Fruit fly (Drosophila melanogaster) whole organism, prepupa: ENCODE results near the gene Rbp.

ENCODE experiments used
- Blimp-1 ChIP-seq: fragments of 200-800 bp; sonication (Bioruptor generic); optimal IDR thresholded peaks from 3 replicates; lab custom pipeline; 2017; ENCODE audit warnings: missing biosample characterization, missing genetic modification characterization, mild to moderate bottlenecking, moderate library complexity, missing genetic modification reagents
- CG10631 ChIP-seq: fragments of 200-800 bp; sonication (Bioruptor generic); optimal IDR thresholded peaks from 2 replicates; lab custom pipeline; 2016; ENCODE audit warnings: missing biosample characterization, missing genetic modification characterization
- CG10669 ChIP-seq: fragments of 200-800 bp; sonication (Bioruptor generic); optimal IDR thresholded peaks from 3 replicates; lab custom pipeline; 2018; ENCODE audit warnings: missing biosample characterization, mild to moderate bottlenecking, missing genetic modification characterization, moderate library complexity
- CG11294 ChIP-seq: fragments of 200-800 bp; sonication (Bioruptor generic); IDR thresholded peaks from 2 replicates; pipeline ENCODE4 v1.3.6; 2022; ENCODE audit warnings: missing biosample characterization, missing genetic modification characterization
- CG11902 ChIP-seq: fragments of 200-800 bp; sonication (Bioruptor generic); optimal IDR thresholded peaks from 3 replicates; lab custom pipeline; 2016; ENCODE audit warnings: missing biosample characterization, missing genetic modification characterization
- CG1621 ChIP-seq: fragments of 200-800 bp; sonication (Bioruptor generic); optimal IDR thresholded peaks from 3 replicates; lab custom pipeline; 2018; ENCODE audit warnings: missing biosample characterization, mild to moderate bottlenecking, missing genetic modification characterization
- CG16779 ChIP-seq: fragments of 200-800 bp; sonication (Bioruptor generic); optimal IDR thresholded peaks from 3 replicates; lab custom pipeline; 2017; ENCODE audit warnings: missing biosample characterization, mild to moderate bottlenecking, missing genetic modification characterization
- CG3032 ChIP-seq: fragments of 200-800 bp; optimal IDR thresholded peaks from 2 replicates; lab custom pipeline; 2019; ENCODE audit warnings: missing biosample characterization, mild to moderate bottlenecking, missing genetic modification characterization, moderate library complexity
- CG31627 ChIP-seq: fragments of 200-800 bp; sonication (Bioruptor generic); optimal IDR thresholded peaks from 3 replicates; lab custom pipeline; 2016; ENCODE audit warnings: missing biosample characterization, missing genetic modification characterization
- CG32006 ChIP-seq: fragments of 200-800 bp; sonication (Bioruptor generic); optimal IDR thresholded peaks from 3 replicates; lab custom pipeline; 2017; ENCODE audit warnings: missing biosample characterization, mild to moderate bottlenecking, missing genetic modification characterization
- CG34406 ChIP-seq: fragments of 200-800 bp; sonication (Bioruptor generic); optimal IDR thresholded peaks from 3 replicates; lab custom pipeline; 2016; ENCODE audit warnings: missing biosample characterization, missing genetic modification characterization
- CG6163 ChIP-seq: fragments of 200-800 bp; sonication (Bioruptor generic); IDR thresholded peaks from 3 replicates; pipeline ENCODE4 v1.3.6; 2022; ENCODE audit warnings: missing biosample characterization, missing genetic modification characterization
- CG6792 ChIP-seq: fragments of 200-800 bp; sonication (Bioruptor generic); optimal IDR thresholded peaks from 3 replicates; lab custom pipeline; 2016; ENCODE audit warnings: missing biosample characterization, missing genetic modification characterization
- CG6854 ChIP-seq: fragments of 200-800 bp; sonication (Bioruptor generic); optimal IDR thresholded peaks from 2 replicates; lab custom pipeline; 2017; ENCODE audit warnings: missing biosample characterization, mild to moderate bottlenecking, missing genetic modification characterization
- CG8119 ChIP-seq: fragments of 200-800 bp; sonication (Bioruptor generic); IDR thresholded peaks from 3 replicates; pipeline ENCODE4 v1.3.6; 2022; ENCODE audit warnings: missing biosample characterization, missing genetic modification characterization
- CG8632 ChIP-seq: fragments of 200-800 bp; sonication (Bioruptor generic); optimal IDR thresholded peaks from 3 replicates; lab custom pipeline; 2016; ENCODE audit warnings: missing biosample characterization, missing genetic modification characterization
- Eip75B ChIP-seq: fragments of 200-800 bp; sonication (Bioruptor generic); optimal IDR thresholded peaks from 3 replicates; lab custom pipeline; 2016; ENCODE audit warnings: missing biosample characterization, missing genetic modification characterization
- Eip93F ChIP-seq: fragments of 200-800 bp; sonication (Bioruptor generic); optimal IDR thresholded peaks from 2 replicates; lab custom pipeline; 2016; ENCODE audit warnings: missing biosample characterization, mild to moderate bottlenecking, missing genetic modification characterization
- Ets21C ChIP-seq: fragments of 200-800 bp; sonication (Bioruptor generic); optimal IDR thresholded peaks from 3 replicates; lab custom pipeline; 2016; ENCODE audit warnings: missing biosample characterization, missing genetic modification characterization
- Hr4 ChIP-seq: fragments of 200-800 bp; sonication (Bioruptor generic); optimal IDR thresholded peaks from 3 replicates; lab custom pipeline; 2016; ENCODE audit warnings: missing biosample characterization, missing genetic modification characterization
- Lpt ChIP-seq: fragments of 200-800 bp; sonication (Bioruptor generic); optimal IDR thresholded peaks from 3 replicates; lab custom pipeline; 2016; ENCODE audit warnings: missing biosample characterization, missing genetic modification characterization
- Met ChIP-seq: fragments of 200-800 bp; sonication (Bioruptor generic); optimal IDR thresholded peaks from 3 replicates; lab custom pipeline; 2016; ENCODE audit warnings: missing biosample characterization, missing genetic modification characterization
- OdsH ChIP-seq: fragments of 200-800 bp; sonication (Bioruptor generic); optimal IDR thresholded peaks from 3 replicates; lab custom pipeline; 2016; ENCODE audit warnings: missing biosample characterization, missing genetic modification characterization
- Smox ChIP-seq: fragments of 200-800 bp; sonication (Bioruptor generic); optimal IDR thresholded peaks from 3 replicates; lab custom pipeline; 2016; ENCODE audit warnings: missing biosample characterization, missing genetic modification characterization
- Sox102F ChIP-seq: fragments of 200-800 bp; sonication (Bioruptor generic); optimal IDR thresholded peaks from 2 replicates; lab custom pipeline; 2016; ENCODE audit warnings: missing biosample characterization, mild to moderate bottlenecking, missing genetic modification characterization
- Sox15 ChIP-seq: fragments of 200-800 bp; sonication (Bioruptor generic); optimal IDR thresholded peaks from 3 replicates; lab custom pipeline; 2016; ENCODE audit warnings: missing biosample characterization, missing genetic modification characterization
- achi ChIP-seq: fragments of 200-800 bp; sonication (Bioruptor generic); optimal IDR thresholded peaks from 3 replicates; lab custom pipeline; 2016; ENCODE audit warnings: missing biosample characterization, missing genetic modification characterization
- acj6 ChIP-seq: fragments of 200-800 bp; sonication (Bioruptor generic); optimal IDR thresholded peaks from 3 replicates; lab custom pipeline; 2016; ENCODE audit warnings: missing biosample characterization, missing genetic modification characterization
- cyc ChIP-seq: fragments of 200-800 bp; sonication (Bioruptor generic); optimal IDR thresholded peaks from 3 replicates; lab custom pipeline; 2016; ENCODE audit warnings: missing biosample characterization, missing genetic modification characterization
- dac ChIP-seq: fragments of 200-800 bp; sonication (Bioruptor generic); optimal IDR thresholded peaks from 2 replicates; lab custom pipeline; 2017; ENCODE audit warnings: missing biosample characterization, mild to moderate bottlenecking, missing genetic modification characterization
- esn ChIP-seq: fragments of 200-800 bp; sonication (Bioruptor generic); optimal IDR thresholded peaks from 2 replicates; lab custom pipeline; 2016; ENCODE audit warnings: missing biosample characterization, mild to moderate bottlenecking, missing genetic modification characterization, moderate library complexity
- fd59A ChIP-seq: fragments of 200-800 bp; sonication (Bioruptor generic); optimal IDR thresholded peaks from 2 replicates; lab custom pipeline; 2017; ENCODE audit warnings: missing biosample characterization, mild to moderate bottlenecking, missing genetic modification characterization, missing genetic modification reagents
- net ChIP-seq: fragments of 200-800 bp; sonication (Bioruptor generic); optimal IDR thresholded peaks from 3 replicates; lab custom pipeline; 2016; ENCODE audit warnings: missing biosample characterization, missing genetic modification characterization
- salr ChIP-seq, 2 experiments: fragments of 200-800 bp; sonication (Bioruptor generic); optimal IDR thresholded peaks; 3 replicates each; lab custom pipeline; 2016 to 2018; ENCODE audit warnings: missing biosample characterization in 2 of 2, missing genetic modification characterization in 2 of 2, mild to moderate bottlenecking in 1 of 2
- spab ChIP-seq: fragments of 200-800 bp; sonication (Bioruptor generic); optimal IDR thresholded peaks from 2 replicates; lab custom pipeline; 2017; ENCODE audit warnings: missing biosample characterization, mild to moderate bottlenecking, missing genetic modification characterization, missing genetic modification reagents
- ss ChIP-seq, 2 experiments: fragments of 200-800 bp; sonication (Bioruptor generic); optimal IDR thresholded peaks; 2 replicates in 1 of 2; 3 replicates in 1 of 2; lab custom pipeline; 2017 to 2018; ENCODE audit warnings: mild to moderate bottlenecking in 2 of 2, missing biosample characterization in 2 of 2, missing genetic modification characterization in 2 of 2, moderate library complexity in 1 of 2
- svp ChIP-seq: fragments of 200-800 bp; sonication (Bioruptor generic); peaks from one replicate; lab custom pipeline; 2016; ENCODE audit warnings: missing biosample characterization, missing genetic modification characterization
- topi ChIP-seq: fragments of 200-800 bp; sonication (Bioruptor generic); optimal IDR thresholded peaks from 3 replicates; lab custom pipeline; 2016; ENCODE audit warnings: missing biosample characterization, missing genetic modification characterization
- vri ChIP-seq: fragments of 200-800 bp; sonication (Bioruptor generic); optimal IDR thresholded peaks from 3 replicates; lab custom pipeline; 2016; ENCODE audit warnings: missing biosample characterization, mild to moderate bottlenecking, missing genetic modification characterization

Gene Rbp

DNA sequence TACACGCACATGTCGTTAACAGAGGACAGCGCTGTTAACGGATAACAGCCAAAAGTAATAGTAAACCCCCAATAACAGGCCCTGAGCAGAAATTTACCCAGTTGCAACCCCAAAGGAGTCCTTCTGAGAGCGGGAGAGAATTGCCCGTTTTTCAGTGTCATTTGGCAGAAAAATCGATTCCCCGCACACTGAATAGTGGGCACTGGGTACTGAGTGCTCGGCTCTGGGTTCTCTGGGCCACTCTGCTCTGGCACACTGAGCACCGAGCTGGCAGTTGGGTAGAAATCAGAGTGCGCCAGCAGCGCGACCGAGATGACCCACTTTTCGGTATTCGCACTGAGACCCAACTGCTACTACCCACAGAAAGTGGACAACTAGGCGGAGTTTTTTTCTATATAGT lies at the start of gene Rbp:
Rbp (plus strand) TSS at position 239 of the 400 bp plus-strand sequence.
- TF ChIP-seq achi (no peak), ss (GFP tag; optimal IDR thresholded peaks at IDR 0.05; lab: Kevin White, UChicago) (no peak), Met (GFP tag; lab: Kevin White, UChicago) (no peak), CG6854 (GFP tag; lab: Kevin White, UChicago) (peak; percentile 27), Sox102F (GFP tag; lab: Kevin White, UChicago) (no peak)
- TF ChIP-seq, all 60 proteins: peak for 1

DNA sequence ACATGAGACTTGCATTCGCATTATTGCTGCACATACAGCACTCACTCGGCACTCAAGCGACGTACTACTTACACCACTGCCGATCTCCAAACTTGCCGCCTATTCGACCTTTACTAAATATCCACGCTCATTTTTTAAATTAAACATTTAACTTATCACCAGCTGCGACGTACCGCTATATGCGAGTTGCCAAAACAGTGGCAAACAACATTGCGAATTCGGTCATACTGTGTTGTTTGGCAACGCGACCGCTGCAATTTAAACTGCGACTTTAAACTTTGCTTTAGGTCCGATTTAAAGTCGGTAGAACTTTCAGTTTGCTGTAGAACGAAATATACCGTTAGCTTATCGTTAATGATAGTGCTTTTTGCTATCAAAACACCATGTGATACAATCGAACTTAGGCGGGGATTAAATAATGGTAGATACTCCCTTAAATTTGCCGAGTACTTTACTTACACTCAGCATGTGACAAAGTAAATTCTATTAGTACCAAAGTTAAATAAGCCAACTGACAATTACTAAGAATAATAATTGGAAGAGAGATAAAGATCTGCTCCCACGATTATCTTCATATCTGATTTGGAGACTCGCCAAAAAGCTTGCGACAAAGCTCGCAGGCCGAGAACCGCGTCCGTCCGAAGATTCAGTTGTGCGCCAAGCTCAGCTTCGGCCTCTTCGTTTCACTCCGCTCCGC lies 46.2 kb upstream of the Rbp start, which contains the start of the genes CG6236 and ea:
CG6236 (minus strand) TSS at position 187 of the 697 bp plus-strand sequence.
ea (plus strand) TSS at position 647 of the 697 bp plus-strand sequence.
- TF ChIP-seq CG10631 (GFP tag; lab: Kevin White, UChicago) (no peak), CG6792 (no peak), Eip75B (GFP tag; lab: Kevin White, UChicago) (no peak), dac (GFP tag; lab: Kevin White, UChicago) (no peak)

DNA sequence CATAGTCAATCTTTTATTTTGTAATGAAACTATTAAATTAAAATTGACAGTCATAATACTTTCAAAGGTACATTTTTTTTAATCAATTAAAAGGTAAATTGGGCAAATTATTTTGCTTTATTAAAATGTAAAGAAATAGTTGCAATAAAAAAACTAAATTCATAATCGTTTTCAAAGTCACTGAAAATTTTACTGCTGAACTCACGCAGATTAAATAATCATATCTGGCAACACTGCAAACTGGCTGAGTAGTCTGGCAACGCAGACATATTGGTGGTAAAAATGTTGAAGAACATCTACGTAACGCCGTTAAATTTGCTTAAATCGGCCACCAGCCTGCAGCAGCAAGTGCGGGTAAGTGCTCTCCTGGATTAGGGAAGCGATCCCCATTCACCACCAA lies 44.0 kb upstream of the Rbp start, which contains the start of gene mRpL9:
mRpL9 (plus strand) TSS at position 267 of the 400 bp plus-strand sequence.
- peak; percentile 26 for TF ChIP-seq CG31627 (GFP tag; lab: Kevin White, UChicago)
- TF ChIP-seq acj6 (GFP tag; lab: Kevin White, UChicago) = no peak
- peak; percentile 31 for TF ChIP-seq CG3032 (tag; lab: Kevin White, UChicago)
- TF ChIP-seq cyc (GFP tag; lab: Kevin White, UChicago) = peak; percentile 33
- peak; percentile 40 for TF ChIP-seq esn (GFP tag; lab: Kevin White, UChicago)

DNA sequence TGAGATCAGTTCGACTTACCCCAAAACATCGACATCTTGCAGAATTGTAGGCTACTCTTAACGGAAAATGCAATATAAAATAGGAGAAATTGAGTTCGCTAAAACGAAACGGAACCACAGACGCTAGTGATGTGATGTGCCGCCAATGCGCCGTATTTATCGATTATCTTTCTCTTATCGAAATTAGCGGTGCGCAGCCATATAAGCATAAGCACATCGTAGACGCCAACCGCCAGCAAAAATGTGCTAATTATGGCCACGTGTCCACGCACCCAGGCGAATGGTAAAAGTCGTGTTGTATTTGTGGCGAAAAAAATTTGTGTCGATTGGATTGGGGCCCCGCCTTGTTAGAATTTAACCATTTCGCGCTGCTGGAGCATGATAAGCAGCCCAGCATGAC lies 41.4 kb upstream of the Rbp start, which contains the start of the genes Fkbp39 and Cyfip:
Fkbp39 (minus strand) TSS at position 140 of the 400 bp plus-strand sequence.
Cyfip (plus strand) TSS at position 273 of the 400 bp plus-strand sequence.
- TF ChIP-seq Sox15 = no peak
- TF ChIP-seq salr (GFP tag; optimal IDR thresholded peaks at IDR 0.05; lab: Kevin White, UChicago) = no peak
- TF ChIP-seq Met (GFP tag; lab: Kevin White, UChicago) = no peak
- TF ChIP-seq svp (GFP tag; lab: Kevin White, UChicago) = no peak
- peak; percentile 95 for TF ChIP-seq CG1621 (tag; lab: Kevin White, UChicago)
- TF ChIP-seq Hr4 = no peak
- no peak for TF ChIP-seq Blimp-1 (GFP tag; lab: Kevin White, UChicago)
- TF ChIP-seq CG10631 (GFP tag; lab: Kevin White, UChicago) = no peak
- TF ChIP-seq CG6854 (GFP tag; lab: Kevin White, UChicago) = peak; percentile 21
- TF ChIP-seq CG16779 = no peak
- TF ChIP-seq vri (GFP tag; lab: Kevin White, UChicago) = no peak
- no peak for TF ChIP-seq CG11902 (GFP tag; lab: Kevin White, UChicago)
- TF ChIP-seq OdsH (GFP tag; lab: Kevin White, UChicago) = no peak
- TF ChIP-seq CG8632 (GFP tag; lab: Kevin White, UChicago) = no peak
- TF ChIP-seq Smox = no peak
- TF ChIP-seq dac (GFP tag; lab: Kevin White, UChicago) = no peak
- no peak for TF ChIP-seq fd59A (GFP tag; lab: Kevin White, UChicago)
- no peak for TF ChIP-seq net (GFP tag; lab: Kevin White, UChicago)
- TF ChIP-seq CG3032 (tag; lab: Kevin White, UChicago) = peak; percentile 27
- no peak for TF ChIP-seq CG11294 (GFP tag; lab: Robert Waterston, UW)
- no peak for TF ChIP-seq CG8119 (GFP tag; lab: Robert Waterston, UW)
- TF ChIP-seq achi = no peak
- TF ChIP-seq Eip93F (GFP tag; lab: Kevin White, UChicago) = no peak
- TF ChIP-seq CG10669 (GFP tag; lab: Kevin White, UChicago) = no peak
- no peak for TF ChIP-seq topi (GFP tag; lab: Kevin White, UChicago)
- TF ChIP-seq esn (GFP tag; lab: Kevin White, UChicago) = peak; percentile 11
- no peak for TF ChIP-seq Lpt
- no peak for TF ChIP-seq CG32006 (GFP tag; lab: Kevin White, UChicago)
- TF ChIP-seq spab (GFP tag; lab: Kevin White, UChicago) = no peak
- TF ChIP-seq CG31627 (GFP tag; lab: Kevin White, UChicago) = peak; percentile 13
- TF ChIP-seq Ets21C (GFP tag; lab: Kevin White, UChicago) = no peak
- no peak for TF ChIP-seq CG34406 (GFP tag; lab: Kevin White, UChicago)
- 0 out of 3 replicates have a peak, but pooled peaks have one; percentile 18 for TF ChIP-seq CG6163
- TF ChIP-seq Eip75B (GFP tag; lab: Kevin White, UChicago) = no peak
- TF ChIP-seq, all 60 proteins: peak for 6
